Worm (Caenorhabditis elegans): ENCODE measurements around the gene fbxb-60.

ce11 chrV:19257653-19258052 lies 40.0 kb upstream of the fbxb-60 start, which contains the start of gene F21D9.3:
- TF ChIP-seq flt-1 (GFP tag; IDR thresholded peaks at IDR 0.05) = no peak
- TF ChIP-seq tbx-37 (GFP tag; conservative IDR thresholded peaks at IDR 0.05) = no peak
- TF ChIP-seq ama-1 (optimal IDR thresholded peaks at IDR 0.05) = no peak
- TF ChIP-seq tbx-11 (GFP tag; IDR thresholded peaks at IDR 0.05) = no peak

Measured in whole organism, early embryonic.